Worm (Caenorhabditis elegans): ENCODE results near the gene nspd-5.

- TF ChIP-seq Y5F2A.4 (GFP tag; optimal IDR thresholded peaks at IDR 0.05) (no peak), lsy-2 (tag; optimal IDR thresholded peaks at IDR 0.05) (peak in 1 of 2 experiments; percentile 44), D1046.2 (GFP tag; IDR thresholded peaks at IDR 0.05) (no peak), pqm-1 (tag; optimal IDR thresholded peaks at IDR 0.05) (no peak), lin-29 (GFP tag; IDR thresholded peaks at IDR 0.05) (no peak), F44E2.7 (GFP tag; IDR thresholded peaks at IDR 0.05) (no peak), unc-130 (GFP tag; optimal IDR thresholded peaks at IDR 0.05) (no peak), hlh-30 (tag; optimal IDR thresholded peaks at IDR 0.05; ENCODE audit: insufficient read depth) (no peak)
Observed at ce11 chrII:4888527-4889487, 28.6 kb upstream of the nspd-5 start, which contains the start of gene pgm-1.
